Fruit fly (Drosophila melanogaster) whole organism, embryonic: ENCODE data around the gene Prosbeta2R2.

Experiments used
- Atf3 ChIP-seq: fragments of 200-800 bp; sonication (Bioruptor generic); optimal IDR thresholded peaks from 3 replicates; lab custom pipeline; 2016; ENCODE audit warnings: missing biosample characterization, missing genetic modification characterization
- C15 ChIP-seq: fragments of 200-800 bp; sonication (Bioruptor generic); IDR thresholded peaks from 3 replicates; pipeline ENCODE4 v1.3.6; 2022; ENCODE audit warnings: missing biosample characterization, missing genetic modification characterization
- CG10366 ChIP-seq: fragments of 200-800 bp; sonication (Bioruptor generic); IDR thresholded peaks from 2 replicates; pipeline ENCODE4 v1.3.6; 2022; ENCODE audit warnings: missing biosample characterization, missing genetic modification characterization
- CG10543 ChIP-seq: fragments of 200-800 bp; sonication (Bioruptor generic); optimal IDR thresholded peaks from 3 replicates; lab custom pipeline; 2017; ENCODE audit warnings: missing biosample characterization, mild to moderate bottlenecking, missing genetic modification characterization, moderate library complexity
- CG10565 ChIP-seq: fragments of 200-800 bp; sonication (Bioruptor generic); optimal IDR thresholded peaks from 3 replicates; lab custom pipeline; 2016; ENCODE audit warnings: missing biosample characterization, mild to moderate bottlenecking, missing genetic modification characterization
- CG11247 ChIP-seq: fragments of 200-800 bp; sonication (Bioruptor generic); IDR thresholded peaks from 2 replicates; pipeline ENCODE4 v1.3.6; 2022; ENCODE audit warnings: missing biosample characterization, missing genetic modification characterization
- CG11456 ChIP-seq: fragments of 200-800 bp; sonication (Bioruptor generic); IDR thresholded peaks from 3 replicates; pipeline ENCODE4 v1.3.6; 2022; ENCODE audit warnings: missing biosample characterization, missing genetic modification characterization
- CG13624 ChIP-seq: fragments of 200-800 bp; sonication (Bioruptor generic); optimal IDR thresholded peaks from 2 replicates; lab custom pipeline; 2016; ENCODE audit warnings: missing biosample characterization, missing genetic modification characterization
- CG15011 ChIP-seq: fragments of 200-800 bp; sonication (Bioruptor generic); optimal IDR thresholded peaks from 3 replicates; lab custom pipeline; 2018; ENCODE audit warnings: missing biosample characterization, mild to moderate bottlenecking, missing genetic modification characterization
- CG15514 ChIP-seq: fragments of 200-800 bp; sonication (Bioruptor generic); optimal IDR thresholded peaks from 3 replicates; lab custom pipeline; 2017; ENCODE audit warnings: missing biosample characterization, missing genetic modification characterization, mild to moderate bottlenecking, moderate library complexity, missing genetic modification reagents
- CG16815 ChIP-seq: fragments of 200-800 bp; sonication (Bioruptor generic); optimal IDR thresholded peaks from 3 replicates; lab custom pipeline; 2017; ENCODE audit warnings: missing biosample characterization, mild to moderate bottlenecking, missing genetic modification characterization
- CG18599 ChIP-seq: fragments of 200-800 bp; sonication (Bioruptor generic); optimal IDR thresholded peaks from 3 replicates; lab custom pipeline; 2017; ENCODE audit warnings: missing biosample characterization, missing genetic modification characterization, mild to moderate bottlenecking, moderate library complexity, missing genetic modification reagents
- CG2120 ChIP-seq: fragments of 200-800 bp; sonication (Bioruptor generic); optimal IDR thresholded peaks from 3 replicates; lab custom pipeline; 2016; ENCODE audit warnings: missing biosample characterization, missing genetic modification characterization
- CG2678 ChIP-seq: fragments of 200-800 bp; sonication (Bioruptor generic); optimal IDR thresholded peaks from 3 replicates; lab custom pipeline; 2019; ENCODE audit warnings: missing biosample characterization, mild to moderate bottlenecking, missing genetic modification characterization, moderate library complexity
- CG31441 ChIP-seq: fragments of 200-800 bp; sonication (Bioruptor generic); IDR thresholded peaks from 2 replicates; pipeline ENCODE4 v1.3.6; 2022; ENCODE audit warnings: missing biosample characterization, missing genetic modification characterization
- CG3407 ChIP-seq: fragments of 200-800 bp; sonication (Bioruptor generic); optimal IDR thresholded peaks from 2 replicates; lab custom pipeline; 2018; ENCODE audit warnings: missing biosample characterization, mild to moderate bottlenecking, missing genetic modification characterization
- CG34422 ChIP-seq: fragments of 200-800 bp; sonication (Bioruptor generic); IDR thresholded peaks from 3 replicates; pipeline ENCODE4 v1.3.6; 2022; ENCODE audit warnings: missing biosample characterization, missing genetic modification characterization
- CG3838 ChIP-seq: fragments of 200-800 bp; sonication (Bioruptor generic); optimal IDR thresholded peaks from 3 replicates; lab custom pipeline; 2016; ENCODE audit warnings: missing biosample characterization, missing genetic modification characterization
- CG4424 ChIP-seq: fragments of 200-800 bp; sonication (Bioruptor generic); optimal IDR thresholded peaks from 3 replicates; lab custom pipeline; 2016; ENCODE audit warnings: missing biosample characterization, missing genetic modification characterization
- CG5245 ChIP-seq: fragments of 200-800 bp; sonication (Bioruptor generic); optimal IDR thresholded peaks from 3 replicates; lab custom pipeline; 2016; ENCODE audit warnings: missing biosample characterization, missing genetic modification characterization
- CG7357 ChIP-seq: fragments of 200-800 bp; sonication (Bioruptor generic); IDR thresholded peaks from 3 replicates; pipeline ENCODE4 v1.3.6; 2022; ENCODE audit warnings: missing biosample characterization, missing genetic modification characterization
- CG8089 ChIP-seq: fragments of 200-800 bp; sonication (Bioruptor generic); optimal IDR thresholded peaks from 3 replicates; lab custom pipeline; 2016; ENCODE audit warnings: missing biosample characterization, missing genetic modification characterization
- CG8281 ChIP-seq: fragments of 200-800 bp; sonication (Bioruptor generic); optimal IDR thresholded peaks from 2 replicates; lab custom pipeline; 2018; ENCODE audit warnings: missing biosample characterization, mild to moderate bottlenecking, missing genetic modification characterization, moderate library complexity
- CG9609 ChIP-seq: fragments of 200-800 bp; sonication (Bioruptor generic); optimal IDR thresholded peaks from 3 replicates; lab custom pipeline; 2016; ENCODE audit warnings: missing biosample characterization, missing genetic modification characterization
- E2f2 ChIP-seq: fragments of 200-800 bp; sonication (Bioruptor generic); IDR thresholded peaks from 2 replicates; pipeline ENCODE4 v1.3.6; 2022; ENCODE audit warnings: missing biosample characterization, missing genetic modification characterization
- Elba2 ChIP-seq: fragments of 200-800 bp; sonication (Bioruptor generic); optimal IDR thresholded peaks from 3 replicates; lab custom pipeline; 2016; ENCODE audit warnings: missing biosample characterization, missing genetic modification characterization
- Mad ChIP-seq: fragments of 200-800 bp; sonication (Bioruptor generic); optimal IDR thresholded peaks from 2 replicates; lab custom pipeline; 2016; ENCODE audit warnings: missing biosample characterization, missing genetic modification characterization
- Max ChIP-seq: fragments of 200-800 bp; sonication (Bioruptor generic); optimal IDR thresholded peaks from 2 replicates; lab custom pipeline; 2016; ENCODE audit warnings: missing biosample characterization, mild to moderate bottlenecking, missing genetic modification characterization
- NC2α ChIP-seq: fragments of 200-800 bp; sonication (Bioruptor generic); optimal IDR thresholded peaks from 2 replicates; lab custom pipeline; 2016; ENCODE audit warnings: missing biosample characterization, missing genetic modification characterization
- Side ChIP-seq: fragments of 200-800 bp; sonication (Bioruptor generic); optimal IDR thresholded peaks from 2 replicates; lab custom pipeline; 2016; ENCODE audit warnings: missing biosample characterization, missing genetic modification characterization
- ase ChIP-seq: fragments of 200-800 bp; sonication (Bioruptor generic); IDR thresholded peaks from 3 replicates; pipeline ENCODE4 v1.3.6; 2022; ENCODE audit warnings: missing biosample characterization, missing genetic modification characterization
- danr ChIP-seq: fragments of 200-800 bp; sonication (Bioruptor generic); IDR thresholded peaks from 2 replicates; pipeline ENCODE4 v1.3.6; 2022; ENCODE audit warnings: missing biosample characterization, missing genetic modification characterization
- fd64A ChIP-seq: fragments of 200-800 bp; sonication (Bioruptor generic); optimal IDR thresholded peaks from 3 replicates; lab custom pipeline; 2018; ENCODE audit warnings: missing biosample characterization, mild to moderate bottlenecking, missing genetic modification characterization
- ftz-f1 ChIP-seq: fragments of 200-800 bp; sonication (Bioruptor generic); optimal IDR thresholded peaks from 2 replicates; lab custom pipeline; 2016; ENCODE audit warnings: missing biosample characterization, missing genetic modification characterization
- gsb ChIP-seq: fragments of 200-800 bp; sonication (Bioruptor generic); IDR thresholded peaks from 2 replicates; pipeline ENCODE4 v1.3.6; 2022; ENCODE audit warnings: missing biosample characterization, missing genetic modification characterization
- hth ChIP-seq: fragments of >200 bp; optimal IDR thresholded peaks from 2 replicates; lab custom pipeline; 2017; ENCODE audit warnings: inconsistent platforms
- jumu ChIP-seq: fragments of 200-800 bp; sonication (Bioruptor generic); optimal IDR thresholded peaks from 3 replicates; lab custom pipeline; 2016; ENCODE audit warnings: missing biosample characterization, missing genetic modification characterization
- kay ChIP-seq: fragments of 200-800 bp; sonication (Bioruptor generic); optimal IDR thresholded peaks from 2 replicates; lab custom pipeline; 2016; ENCODE audit warnings: missing biosample characterization, missing genetic modification characterization
- kni ChIP-seq: fragments of 200-800 bp; sonication (Bioruptor generic); optimal IDR thresholded peaks from 3 replicates; lab custom pipeline; 2017; ENCODE audit warnings: mild to moderate bottlenecking, missing biosample characterization, missing genetic modification reagents, missing genetic modification characterization
- lbe ChIP-seq: fragments of 200-800 bp; sonication (Bioruptor generic); optimal IDR thresholded peaks from 2 replicates; lab custom pipeline; 2016; ENCODE audit warnings: missing biosample characterization, mild to moderate bottlenecking, missing genetic modification characterization
- mld ChIP-seq: fragments of 200-800 bp; sonication (Bioruptor generic); IDR thresholded peaks from 3 replicates; pipeline ENCODE4 v1.3.6; 2022; ENCODE audit warnings: missing biosample characterization, missing genetic modification characterization; ENCODE audit not compliant: partially characterized antibody
- odd ChIP-seq: fragments of 200-800 bp; sonication (Bioruptor generic); optimal IDR thresholded peaks from 2 replicates; lab custom pipeline; 2017; ENCODE audit warnings: missing biosample characterization, mild to moderate bottlenecking, missing genetic modification characterization
- pzg ChIP-seq: fragments of 200-800 bp; sonication (Bioruptor generic); optimal IDR thresholded peaks from 3 replicates; lab custom pipeline; 2018; ENCODE audit warnings: missing biosample characterization, mild to moderate bottlenecking, missing genetic modification characterization, moderate library complexity
- ro ChIP-seq: fragments of 200-800 bp; sonication (Bioruptor generic); IDR thresholded peaks from 2 replicates; pipeline ENCODE4 v1.3.6; 2022; ENCODE audit warnings: missing biosample characterization, missing genetic modification characterization
- sens ChIP-seq: fragments of 200-800 bp; sonication (Bioruptor generic); peaks from one replicate; lab custom pipeline; 2016; ENCODE audit warnings: missing biosample characterization, missing genetic modification characterization
- sisA ChIP-seq: fragments of 200-800 bp; sonication (Bioruptor generic); IDR thresholded peaks from 2 replicates; pipeline ENCODE4 v1.3.6; 2022; ENCODE audit warnings: missing biosample characterization, missing genetic modification characterization
- stwl ChIP-seq: fragments of 200-800 bp; sonication (Bioruptor generic); optimal IDR thresholded peaks from 3 replicates; lab custom pipeline; 2018; ENCODE audit warnings: missing biosample characterization, mild to moderate bottlenecking, missing genetic modification characterization, moderate library complexity
- tin ChIP-seq: fragments of 200-800 bp; sonication (Bioruptor generic); optimal IDR thresholded peaks from 3 replicates; lab custom pipeline; 2016; ENCODE audit warnings: missing biosample characterization, missing genetic modification characterization
- unpg ChIP-seq: fragments of 200-800 bp; sonication (Bioruptor generic); optimal IDR thresholded peaks from 3 replicates; lab custom pipeline; 2018; ENCODE audit warnings: missing biosample characterization, mild to moderate bottlenecking, missing genetic modification characterization, moderate library complexity
- yki ChIP-seq: fragments of >200 bp; optimal IDR thresholded peaks from 3 replicates; lab custom pipeline; 2018
- zen ChIP-seq: fragments of 200-800 bp; sonication (Bioruptor generic); optimal IDR thresholded peaks from 3 replicates; lab custom pipeline; 2018; ENCODE audit warnings: missing biosample characterization, mild to moderate bottlenecking, missing genetic modification characterization, moderate library complexity

The Prosbeta2R2 gene

dm6 chr3R:5256462-5257146, 37.3 kb upstream of the Prosbeta2R2 start, which contains the start of the genes Enoph and Hph (continued):
- peak; percentile 67 for TF ChIP-seq pzg (GFP tag; lab: Kevin White, UChicago)
- peak; percentile 41 for TF ChIP-seq sisA (GFP tag; lab: Robert Waterston, UW)
- no peak for TF ChIP-seq CG8281 (tag; lab: Kevin White, UChicago)
- no peak for TF ChIP-seq odd (GFP tag; lab: Kevin White, UChicago)
- TF ChIP-seq Atf3 (GFP tag; lab: Kevin White, UChicago): peak; percentile 20
- TF ChIP-seq C15 (GFP tag; lab: Robert Waterston, UW): 0 out of 3 replicates have a peak, but pooled peaks have one; percentile 17
- no peak for TF ChIP-seq ftz-f1
- peak; percentile 59 for TF ChIP-seq CG9609 (GFP tag; lab: Kevin White, UChicago)
- peak; percentile 66 for TF ChIP-seq CG4424 (GFP tag; lab: Kevin White, UChicago)
- TF ChIP-seq CG13624: peak; percentile 71
- TF ChIP-seq zen (tag; lab: Kevin White, UChicago): peak; percentile 49
- TF ChIP-seq ase (GFP tag; lab: Robert Waterston, UW): 0 out of 3 replicates have a peak, but pooled peaks have one; percentile 45
- peak; percentile 52; the same call in 2 of the 3 replicates for TF ChIP-seq CG34422 (GFP tag; lab: Robert Waterston, UW)
- peak; percentile 77 for TF ChIP-seq CG2120 (GFP tag; lab: Kevin White, UChicago)
- no peak for TF ChIP-seq yki (lab: Kevin White, UChicago)
- TF ChIP-seq jumu (GFP tag; lab: Kevin White, UChicago): peak; percentile 62
- TF ChIP-seq danr (GFP tag; lab: Robert Waterston, UW): peak; percentile 45; the same call in 1 of the 2 replicates
- no peak for TF ChIP-seq CG10565 (GFP tag; lab: Kevin White, UChicago)
- TF ChIP-seq CG11247 (GFP tag; lab: Robert Waterston, UW): no peak
- peak; percentile 66 for TF ChIP-seq Max (GFP tag; lab: Kevin White, UChicago)
- no peak for TF ChIP-seq CG3838 (GFP tag; lab: Kevin White, UChicago)
- TF ChIP-seq kay (GFP tag; lab: Kevin White, UChicago): peak; percentile 34
- peak; percentile 69 for TF ChIP-seq tin (GFP tag; lab: Kevin White, UChicago)
- TF ChIP-seq lbe (GFP tag; lab: Kevin White, UChicago): peak; percentile 44
- no peak for TF ChIP-seq gsb (GFP tag; lab: Robert Waterston, UW)
- TF ChIP-seq Elba2 (GFP tag; lab: Kevin White, UChicago): peak; percentile 42
- TF ChIP-seq NC2α: no peak
- TF ChIP-seq fd64A (GFP tag; lab: Kevin White, UChicago): no peak
- peak; percentile 29 for TF ChIP-seq Mad (GFP tag; lab: Kevin White, UChicago)
- TF ChIP-seq ro (GFP tag; lab: Robert Waterston, UW): no peak
- TF ChIP-seq CG11456: peak; percentile 63; the same call in 1 of the 3 replicates
- TF ChIP-seq CG15514: peak; percentile 94
- TF ChIP-seq hth: no peak
- TF ChIP-seq CG10543 (GFP tag; lab: Kevin White, UChicago): peak; percentile 75
- TF ChIP-seq CG18599 (GFP tag; lab: Kevin White, UChicago): peak; percentile 72
- peak; percentile 56 for TF ChIP-seq Side (GFP tag; lab: Kevin White, UChicago)
- peak; percentile 46 for TF ChIP-seq unpg
- peak; percentile 73 for TF ChIP-seq CG7357 (GFP tag; lab: Robert Waterston, UW)
- TF ChIP-seq sens (GFP tag; lab: Kevin White, UChicago): peak; percentile 91
- TF ChIP-seq CG15011 (GFP tag; lab: Kevin White, UChicago): no peak
- peak; percentile 52; the same call in 1 of the 2 replicates for TF ChIP-seq E2f2 (GFP tag; lab: Robert Waterston, UW)
- TF ChIP-seq CG5245 (GFP tag; lab: Kevin White, UChicago): peak; percentile 38
- peak; percentile 46 for TF ChIP-seq CG10366 (GFP tag; lab: Robert Waterston, UW)
- TF ChIP-seq CG3407: peak; percentile 33
- TF ChIP-seq kni (GFP tag; lab: Kevin White, UChicago): no peak
- TF ChIP-seq CG2678: peak; percentile 79
- TF ChIP-seq CG8089: no peak
- TF ChIP-seq mld (GFP tag; lab: Robert Waterston, UW): peak; percentile 48; the same call in 1 of the 3 replicates
- TF ChIP-seq CG31441: peak; percentile 52; the same call in 1 of the 2 replicates
- peak; percentile 45 for TF ChIP-seq stwl (tag; lab: Kevin White, UChicago)
- peak; percentile 22 for TF ChIP-seq CG16815 (GFP tag; lab: Kevin White, UChicago)
